Worm (Caenorhabditis elegans): ENCODE results near the gene R09E10.1.

The R09E10.1 gene

ce11 chrIV:10296036-10296435, 26.5 kb downstream of the R09E10.1 start:
- TF ChIP-seq B0310.2 (tag; optimal IDR thresholded peaks at IDR 0.05) (no peak), ets-7 (tag; optimal IDR thresholded peaks at IDR 0.05) (no peak), flt-1 (GFP tag; IDR thresholded peaks at IDR 0.05) (no peak), F13C5.2 (tag; optimal IDR thresholded peaks at IDR 0.05) (no peak), pes-1 (GFP tag; IDR thresholded peaks at IDR 0.05) (no peak), tbx-37 (GFP tag; conservative IDR thresholded peaks at IDR 0.05) (no peak), scrt-1 (GFP tag; IDR thresholded peaks at IDR 0.05) (no peak), ceh-13 (GFP tag; optimal IDR thresholded peaks at IDR 0.05) (no peak), ceh-36 (tag; optimal IDR thresholded peaks at IDR 0.05) (no peak), hmbx-1 (tag; optimal IDR thresholded peaks at IDR 0.05) (no peak), sea-1 (GFP tag; conservative IDR thresholded peaks at IDR 0.05) (no peak), tra-4 (tag; optimal IDR thresholded peaks at IDR 0.05) (no peak)

DNA sequence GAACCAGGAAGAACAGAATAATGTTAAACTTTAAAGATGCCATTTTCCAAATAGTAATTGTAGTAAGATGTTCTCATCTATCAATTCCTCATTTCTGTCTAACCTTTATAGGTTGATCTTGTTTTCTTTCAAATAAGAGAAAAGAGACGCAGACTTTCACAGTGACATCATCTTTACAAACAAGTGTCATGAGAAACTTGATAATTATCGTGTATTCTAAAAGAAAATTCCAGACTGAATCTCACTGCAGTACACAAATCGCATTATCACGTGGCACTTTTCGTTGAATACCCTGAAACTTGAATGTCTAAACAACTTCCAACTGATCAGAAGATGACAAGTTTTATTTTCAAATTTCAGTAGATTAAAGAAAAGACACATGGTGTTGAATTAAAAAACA, 27.5 kb downstream of the R09E10.1 start, which contains the start of gene R09E10.13:
R09E10.13 (minus strand) TSS at position 61 of the 400 bp plus-strand sequence.
- TF ChIP-seq B0310.2 (tag; optimal IDR thresholded peaks at IDR 0.05) (no peak), hmg-4 (GFP tag; optimal IDR thresholded peaks at IDR 0.05) (no peak), scrt-1 (GFP tag; IDR thresholded peaks at IDR 0.05) (no peak), ceh-36 (tag; optimal IDR thresholded peaks at IDR 0.05) (no peak), hmbx-1 (tag; optimal IDR thresholded peaks at IDR 0.05) (no peak), tra-4 (tag; optimal IDR thresholded peaks at IDR 0.05) (no peak), sea-1 (GFP tag; conservative IDR thresholded peaks at IDR 0.05) (no peak), ama-1 (optimal IDR thresholded peaks at IDR 0.05) (no peak), aly-1 (tag; optimal IDR thresholded peaks at IDR 0.05) (no peak), ets-7 (tag; optimal IDR thresholded peaks at IDR 0.05) (no peak), pes-1 (GFP tag; IDR thresholded peaks at IDR 0.05) (no peak), F13C5.2 (tag; optimal IDR thresholded peaks at IDR 0.05) (no peak), tbx-37 (GFP tag; conservative IDR thresholded peaks at IDR 0.05) (no peak), ceh-13 (GFP tag; optimal IDR thresholded peaks at IDR 0.05) (no peak), flt-1 (GFP tag; IDR thresholded peaks at IDR 0.05) (no peak), tbx-11 (GFP tag; IDR thresholded peaks at IDR 0.05) (no peak), hnd-1 (tag; optimal IDR thresholded peaks at IDR 0.05) (no peak)

- TF ChIP-seq tra-4 (tag; optimal IDR thresholded peaks at IDR 0.05) (no peak), tbx-11 (GFP tag; IDR thresholded peaks at IDR 0.05) (no peak), ama-1 (optimal IDR thresholded peaks at IDR 0.05) (no peak), hmg-4 (GFP tag; optimal IDR thresholded peaks at IDR 0.05) (no peak), flt-1 (GFP tag; IDR thresholded peaks at IDR 0.05) (no peak), ceh-36 (tag; optimal IDR thresholded peaks at IDR 0.05) (no peak)
These were observed 28.5 kb downstream of the R09E10.1 start, which contains the start of gene R09E10.6 for ce11 chrIV:10294030-10294429. Gene R09E10.6 (minus strand): TSS chrIV:10294130.

DNA sequence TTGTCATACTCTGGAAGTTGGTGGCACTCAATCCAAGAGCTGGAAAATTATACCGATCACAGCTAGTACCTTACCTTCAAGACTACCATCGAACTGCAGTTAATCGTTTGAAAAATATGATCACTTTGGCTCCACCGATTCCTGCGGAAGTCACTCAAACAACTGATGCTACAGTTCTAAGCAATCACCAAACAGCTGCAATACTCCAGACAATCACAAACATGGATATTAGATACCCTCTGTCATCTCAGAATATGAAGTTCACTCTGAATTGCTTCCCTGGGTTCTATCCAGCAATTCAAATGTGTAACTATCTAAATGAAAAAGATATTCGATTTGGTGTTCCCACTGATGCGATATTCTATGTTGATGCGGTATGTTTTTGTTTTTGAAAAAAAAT, 34.0 kb downstream of the R09E10.1 start:
- no peak for TF ChIP-seq tbx-11 (GFP tag; IDR thresholded peaks at IDR 0.05)
- TF ChIP-seq tra-4 (tag; optimal IDR thresholded peaks at IDR 0.05), result no peak
- TF ChIP-seq sea-1 (GFP tag; conservative IDR thresholded peaks at IDR 0.05), result no peak
- TF ChIP-seq B0310.2 (tag; optimal IDR thresholded peaks at IDR 0.05), result no peak
- TF ChIP-seq hmbx-1 (tag; optimal IDR thresholded peaks at IDR 0.05), result no peak
- no peak for TF ChIP-seq tbx-37 (GFP tag; conservative IDR thresholded peaks at IDR 0.05)
- no peak for TF ChIP-seq scrt-1 (GFP tag; IDR thresholded peaks at IDR 0.05)
- TF ChIP-seq F13C5.2 (tag; optimal IDR thresholded peaks at IDR 0.05), result no peak
- no peak for TF ChIP-seq ets-7 (tag; optimal IDR thresholded peaks at IDR 0.05)
- TF ChIP-seq flt-1 (GFP tag; IDR thresholded peaks at IDR 0.05), result no peak
- TF ChIP-seq ama-1 (optimal IDR thresholded peaks at IDR 0.05), result no peak
- no peak for TF ChIP-seq ceh-13 (GFP tag; optimal IDR thresholded peaks at IDR 0.05)
- TF ChIP-seq pes-1 (GFP tag; IDR thresholded peaks at IDR 0.05), result no peak
- TF ChIP-seq aly-1 (tag; optimal IDR thresholded peaks at IDR 0.05), result no peak
- TF ChIP-seq hmg-4 (GFP tag; optimal IDR thresholded peaks at IDR 0.05), result no peak

DNA sequence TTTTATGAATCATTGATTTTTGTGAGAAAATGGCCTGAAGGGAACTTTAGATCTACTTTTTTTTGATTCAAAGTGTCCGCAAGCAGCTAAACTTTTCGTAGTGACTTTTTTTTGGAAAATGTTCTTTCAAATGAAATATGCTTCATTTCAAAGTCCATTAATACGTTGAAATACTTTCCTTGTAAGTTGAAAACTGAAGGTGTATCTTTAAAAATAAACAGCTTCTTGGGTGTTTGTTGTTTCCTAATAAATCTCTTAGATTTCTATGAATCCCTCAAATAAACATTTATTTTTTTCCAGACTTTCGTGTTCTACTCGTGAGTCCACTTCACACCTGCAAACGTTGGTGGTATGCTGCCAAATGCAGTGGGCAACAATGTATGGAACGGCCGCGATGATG, 35.9 kb downstream of the R09E10.1 start, which contains the start of gene ebax-1:
ebax-1 (plus strand) TSS at position 301 of the 400 bp plus-strand sequence.
- no peak for TF ChIP-seq hmg-4 (GFP tag; optimal IDR thresholded peaks at IDR 0.05)

ce11 chrIV:10285328-10285727, 37.2 kb downstream of the R09E10.1 start:
- TF ChIP-seq tbx-11 (GFP tag; IDR thresholded peaks at IDR 0.05) (no peak), ceh-36 (tag; optimal IDR thresholded peaks at IDR 0.05) (no peak)

DNA sequence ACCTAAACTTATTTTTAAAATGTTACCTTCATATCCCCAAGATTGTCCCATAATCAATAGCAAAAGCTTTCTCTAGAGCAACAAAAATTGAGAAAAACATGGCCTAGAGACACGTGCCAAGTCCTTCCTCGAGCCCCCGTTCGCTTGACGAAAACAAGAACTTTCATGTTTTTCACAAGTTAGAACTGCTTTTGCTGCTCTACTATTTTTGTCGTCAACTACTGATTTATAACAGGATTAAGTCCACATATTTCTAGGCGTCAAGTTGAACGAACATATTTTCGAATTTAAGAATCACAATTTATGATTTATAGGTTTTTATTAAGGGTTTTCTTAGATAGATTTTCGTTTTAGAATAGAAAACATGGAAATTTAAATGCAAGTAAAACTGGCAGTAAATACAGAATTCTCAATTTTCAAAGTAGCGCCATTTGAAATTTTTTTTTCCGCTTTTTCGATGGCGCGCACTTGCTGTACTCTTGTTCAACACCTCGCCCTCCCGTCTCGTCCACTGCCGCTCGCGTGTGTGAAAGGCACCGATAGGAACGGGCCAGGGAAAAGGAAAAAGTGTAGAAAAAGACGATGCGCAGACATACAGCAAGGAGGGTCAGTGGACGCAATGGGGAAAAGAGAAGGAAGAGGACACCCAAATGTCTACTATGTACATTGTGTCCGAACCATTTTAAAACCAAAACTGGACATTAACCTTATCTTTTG, 38.2 kb downstream of the R09E10.1 start, which contains the start of gene rad-51:
rad-51 (minus strand) TSS at position 51 of the 717 bp plus-strand sequence.
- TF ChIP-seq aly-1 (tag; optimal IDR thresholded peaks at IDR 0.05) (peak; percentile 37), F13C5.2 (tag; optimal IDR thresholded peaks at IDR 0.05) (peak; percentile 60), hmg-4 (GFP tag; optimal IDR thresholded peaks at IDR 0.05) (peak; percentile 44), ama-1 (optimal IDR thresholded peaks at IDR 0.05) (no peak)

- TF ChIP-seq B0310.2 (tag; optimal IDR thresholded peaks at IDR 0.05) (no peak), ceh-13 (GFP tag; optimal IDR thresholded peaks at IDR 0.05) (no peak), tbx-37 (GFP tag; conservative IDR thresholded peaks at IDR 0.05) (no peak)
These were observed 41.1 kb downstream of the R09E10.1 start, which contains the start of gene thk-1 for ce11 chrIV:10281482-10281881. Gene thk-1 (minus strand): TSS chrIV:10281582.
